Worm (Caenorhabditis elegans): ENCODE data around the gene F08B12.4.
A peak's percentile ranks its signal among the peaks of the same experiment; 100 is the strongest.

The F08B12.4 gene

DNA sequence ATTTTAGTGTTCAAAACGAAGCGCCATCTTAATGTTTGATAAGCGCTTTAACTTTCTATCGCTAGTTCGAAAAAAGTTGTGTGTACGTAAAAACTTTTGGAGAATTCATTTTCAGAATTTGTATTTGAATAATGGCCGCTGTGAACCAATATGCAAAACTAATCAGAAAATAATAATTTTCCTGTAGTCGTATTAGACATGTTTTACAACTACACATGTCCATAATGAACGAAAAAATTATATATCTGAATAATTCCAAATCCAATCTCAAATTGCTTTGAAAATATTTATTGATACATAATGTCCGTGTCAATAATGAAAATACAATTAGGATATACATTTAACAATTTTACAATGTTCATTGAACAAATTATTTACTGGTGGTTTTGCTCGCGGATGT, 748 bp downstream of the F08B12.4 start:
- TF ChIP-seq fos-1 (tag; optimal IDR thresholded peaks at IDR 0.05) = no peak
- no peak for TF ChIP-seq elt-1 (tag; optimal IDR thresholded peaks at IDR 0.05)
- no peak for TF ChIP-seq nhr-76 (tag; optimal IDR thresholded peaks at IDR 0.05)
- TF ChIP-seq hmg-11 (tag; optimal IDR thresholded peaks at IDR 0.05) = no peak
- no peak for TF ChIP-seq snpc-4 (tag; optimal IDR thresholded peaks at IDR 0.05)
- TF ChIP-seq mdl-1 (tag; optimal IDR thresholded peaks at IDR 0.05) = no peak
- no peak for TF ChIP-seq nhr-23 (tag; optimal IDR thresholded peaks at IDR 0.05)
- TF ChIP-seq nhr-11 (tag; optimal IDR thresholded peaks at IDR 0.05) = no peak
- TF ChIP-seq eor-1 (tag; optimal IDR thresholded peaks at IDR 0.05) = no peak
- TF ChIP-seq daf-12 (tag; optimal IDR thresholded peaks at IDR 0.05) = no peak
- peak; percentile 20 for TF ChIP-seq elt-2 (tag; optimal IDR thresholded peaks at IDR 0.05)
- no peak for TF ChIP-seq mml-1 (tag; optimal IDR thresholded peaks at IDR 0.05)
- TF ChIP-seq nhr-43 (tag; optimal IDR thresholded peaks at IDR 0.05; ENCODE audit: poor library complexity, severe bottlenecking) = no peak
- TF ChIP-seq ama-1 (optimal IDR thresholded peaks at IDR 0.05) = peak; percentile 44

DNA sequence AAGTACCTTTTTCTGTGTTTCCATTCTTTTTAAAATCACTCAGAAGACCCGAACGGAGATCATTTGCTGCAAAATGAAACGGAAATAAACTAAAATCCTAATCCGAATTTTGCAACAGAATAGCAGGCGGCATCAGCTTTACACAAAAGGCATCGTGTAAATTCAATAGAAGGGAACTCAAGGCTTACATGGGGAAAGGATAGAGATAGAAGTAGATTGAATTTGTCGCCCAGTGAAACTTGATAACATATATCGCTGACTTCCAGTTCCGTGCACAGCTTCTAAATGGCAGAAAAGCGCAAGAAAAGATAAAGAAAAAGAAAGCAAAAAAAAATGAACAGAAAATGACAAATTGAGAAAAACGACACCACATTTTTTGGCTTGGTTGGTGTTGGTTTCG, 1.6 kb downstream of the F08B12.4 start, which contains the start of gene slo-2:
slo-2 (minus strand) TSS at position 24 of the 400 bp plus-strand sequence.
- no peak for TF ChIP-seq egl-5 (tag; optimal IDR thresholded peaks at IDR 0.05)
- peak; percentile 21 for TF ChIP-seq lin-39 (tag; optimal IDR thresholded peaks at IDR 0.05)

DNA sequence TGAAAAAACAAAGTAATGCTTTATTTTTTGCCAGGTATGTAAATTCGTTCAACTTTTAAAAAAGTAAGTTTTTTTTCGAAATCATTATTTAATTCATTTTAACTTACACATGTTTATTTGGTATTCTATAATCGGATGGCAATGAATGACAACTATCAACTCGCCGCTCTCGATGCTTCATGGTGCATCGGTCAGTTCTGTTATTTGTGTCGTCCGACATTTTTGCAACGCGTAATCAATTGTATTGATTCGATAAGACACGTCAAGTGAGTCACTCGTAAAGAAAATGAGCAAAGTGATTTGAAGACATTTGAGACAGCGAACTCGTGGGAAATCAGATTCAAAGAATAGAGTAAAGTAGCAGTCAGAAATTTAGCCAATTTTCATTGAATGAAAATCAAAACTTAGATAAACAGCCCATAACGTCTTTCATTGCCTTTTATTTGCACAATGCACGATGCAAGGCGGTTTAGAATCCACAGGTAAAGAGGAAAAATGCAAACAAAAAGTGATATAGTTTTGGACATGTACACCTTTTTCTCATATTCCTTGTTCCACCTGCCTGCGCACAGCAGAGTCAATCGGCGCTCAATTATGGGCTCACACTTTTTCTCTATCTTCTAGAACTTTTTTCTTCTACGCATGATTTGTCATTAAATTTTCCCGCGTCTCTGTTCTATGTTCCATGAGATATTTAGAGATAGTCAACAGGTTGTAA, 6.9 kb downstream of the F08B12.4 start:
- TF ChIP-seq mdl-1 (tag; optimal IDR thresholded peaks at IDR 0.05) (no peak), ceh-9 (tag; optimal IDR thresholded peaks at IDR 0.05) (no peak), nhr-77 (tag; optimal IDR thresholded peaks at IDR 0.05) (no peak), unc-62 (GFP tag; optimal IDR thresholded peaks at IDR 0.05) (no peak), elt-2 (tag; optimal IDR thresholded peaks at IDR 0.05) (peak; percentile 29), hmg-11 (tag; optimal IDR thresholded peaks at IDR 0.05) (no peak), pqm-1 (tag; optimal IDR thresholded peaks at IDR 0.05) (peak; percentile 61), tbx-2 (tag; optimal IDR thresholded peaks at IDR 0.05) (no peak), nhr-237 (tag; optimal IDR thresholded peaks at IDR 0.05) (no peak), lsy-12 (tag; optimal IDR thresholded peaks at IDR 0.05) (no peak), eor-1 (tag; optimal IDR thresholded peaks at IDR 0.05) (no peak), nfya-1 (tag; optimal IDR thresholded peaks at IDR 0.05; ENCODE audit: insufficient read depth) (no peak), nhr-28 (tag; optimal IDR thresholded peaks at IDR 0.05) (no peak), ceh-82 (tag; optimal IDR thresholded peaks at IDR 0.05) (no peak), lin-15B (tag; optimal IDR thresholded peaks at IDR 0.05) (no peak), pha-4 (tag; optimal IDR thresholded peaks at IDR 0.05) (peak; percentile 39), fkh-2 (tag; optimal IDR thresholded peaks at IDR 0.05) (no peak), nhr-25 (tag; optimal IDR thresholded peaks at IDR 0.05) (no peak), nhr-12 (tag; optimal IDR thresholded peaks at IDR 0.05) (no peak)

DNA sequence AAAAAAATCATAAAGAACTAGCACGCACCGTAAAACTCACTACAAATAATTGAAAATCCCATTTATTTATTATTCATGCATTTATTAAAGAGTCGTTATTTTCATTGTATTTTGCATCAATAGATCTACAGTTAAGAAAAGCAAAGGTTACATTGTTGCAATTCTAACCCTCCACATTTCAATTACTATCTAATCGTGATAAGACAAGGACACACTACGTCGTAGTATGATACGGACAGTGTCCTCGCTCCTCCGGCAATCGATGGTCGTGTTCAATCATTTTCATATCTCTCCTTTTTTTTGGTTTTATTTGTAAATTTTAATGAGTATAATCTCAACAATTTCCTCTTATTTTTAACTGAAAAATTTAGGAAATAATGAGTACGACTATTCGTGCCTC, 14.6 kb downstream of the F08B12.4 start, which contains the start of gene prx-12:
prx-12 (plus strand) TSS at position 371 of the 400 bp plus-strand sequence.
- no peak for TF ChIP-seq nhr-11 (tag; optimal IDR thresholded peaks at IDR 0.05)
- no peak for TF ChIP-seq nhr-76 (tag; optimal IDR thresholded peaks at IDR 0.05)
- no peak for TF ChIP-seq ztf-4 (tag; optimal IDR thresholded peaks at IDR 0.05)
- no peak for TF ChIP-seq nhr-23 (tag; optimal IDR thresholded peaks at IDR 0.05)
- no peak for TF ChIP-seq mdl-1 (tag; optimal IDR thresholded peaks at IDR 0.05)
- no peak for TF ChIP-seq egl-5 (tag; optimal IDR thresholded peaks at IDR 0.05)
- no peak for TF ChIP-seq jun-1 (tag; optimal IDR thresholded peaks at IDR 0.05)
- TF ChIP-seq zag-1 (tag; optimal IDR thresholded peaks at IDR 0.05) = no peak
- no peak for TF ChIP-seq mml-1 (tag; optimal IDR thresholded peaks at IDR 0.05)
- TF ChIP-seq ceh-9 (tag; optimal IDR thresholded peaks at IDR 0.05) = no peak
- TF ChIP-seq eor-1 (tag; optimal IDR thresholded peaks at IDR 0.05) = no peak
- no peak for TF ChIP-seq daf-12 (tag; optimal IDR thresholded peaks at IDR 0.05)
- no peak for TF ChIP-seq snpc-4 (tag; optimal IDR thresholded peaks at IDR 0.05)
- peak; percentile 61 for TF ChIP-seq pqm-1 (tag; optimal IDR thresholded peaks at IDR 0.05)
- TF ChIP-seq elt-2 (tag; optimal IDR thresholded peaks at IDR 0.05) = peak; percentile 76
- no peak for TF ChIP-seq sea-2 (GFP tag; optimal IDR thresholded peaks at IDR 0.05)
- TF ChIP-seq elt-3 (tag; optimal IDR thresholded peaks at IDR 0.05) = peak in 1 of 3 experiments; percentile 9
- peak; percentile 2 for TF ChIP-seq nhr-25 (tag; optimal IDR thresholded peaks at IDR 0.05)
- TF ChIP-seq skn-1 (tag; optimal IDR thresholded peaks at IDR 0.05) = no peak
- TF ChIP-seq pha-4 (tag; optimal IDR thresholded peaks at IDR 0.05) = no peak
- no peak for TF ChIP-seq aly-2 (tag; optimal IDR thresholded peaks at IDR 0.05)
- TF ChIP-seq nhr-237 (tag; optimal IDR thresholded peaks at IDR 0.05) = no peak
- TF ChIP-seq fos-1 (tag; optimal IDR thresholded peaks at IDR 0.05) = no peak
- no peak for TF ChIP-seq fkh-2 (tag; optimal IDR thresholded peaks at IDR 0.05)
- TF ChIP-seq hmg-11 (tag; optimal IDR thresholded peaks at IDR 0.05) = no peak
- TF ChIP-seq elt-1 (tag; optimal IDR thresholded peaks at IDR 0.05) = no peak
- TF ChIP-seq lin-15B (tag; optimal IDR thresholded peaks at IDR 0.05) = no peak
- TF ChIP-seq fkh-10 (GFP tag; optimal IDR thresholded peaks at IDR 0.05) = no peak

Data from whole organism, L3 larva.